Fruit fly (Drosophila melanogaster): ENCODE data around the gene CG18754.

Gene CG18754

dm6 chr3R:23669401-23670216 lies 14.2 kb upstream of the CG18754 start, which contains the start of gene CG31145 (continued):
- TF ChIP-seq sens (GFP tag) (peak; percentile 100), CG9727 (GFP tag; optimal IDR thresholded peaks at IDR 0.05) (peak; percentile 99), CG15514 (GFP tag; optimal IDR thresholded peaks at IDR 0.05) (peak; percentile 96), esg (GFP tag; conservative IDR thresholded peaks at IDR 0.05) (peak; percentile 99), HLH54F (GFP tag; optimal IDR thresholded peaks at IDR 0.05) (peak; percentile 100), Atf-2 (GFP tag; optimal IDR thresholded peaks at IDR 0.05) (peak; percentile 100), cato (GFP tag; optimal IDR thresholded peaks at IDR 0.05; ENCODE audit: borderline replicate concordance) (peak; percentile 99), trem (tag; optimal IDR thresholded peaks at IDR 0.05) (peak; percentile 97), Usf (GFP tag; optimal IDR thresholded peaks at IDR 0.05) (peak; percentile 99), ara (GFP tag; IDR thresholded peaks at IDR 0.05) (peak; percentile 98), aop (GFP tag; IDR thresholded peaks at IDR 0.05) (peak; percentile 86), CG10959 (GFP tag; IDR thresholded peaks at IDR 0.05) (peak; percentile 95), CG12155 (GFP tag; optimal IDR thresholded peaks at IDR 0.05) (peak; percentile 99), NK7.1 (GFP tag; optimal IDR thresholded peaks at IDR 0.05) (peak; percentile 99), CoRest (tag; optimal IDR thresholded peaks at IDR 0.05) (peak; percentile 100), vfl (GFP tag; optimal IDR thresholded peaks at IDR 0.05) (peak; percentile 99), cwo (GFP tag; optimal IDR thresholded peaks at IDR 0.05) (peak; percentile 99), sug (tag; optimal IDR thresholded peaks at IDR 0.05) (peak; percentile 98), CG11085 (GFP tag; IDR thresholded peaks at IDR 0.05) (peak; percentile 97), CG12236 (GFP tag; optimal IDR thresholded peaks at IDR 0.05) (peak; percentile 99), Ets65A (GFP tag) (peak; percentile 100), vvl (GFP tag; IDR thresholded peaks at IDR 0.05) (peak; percentile 99), Dref (GFP tag; IDR thresholded peaks at IDR 0.05) (no peak), CG15479 (GFP tag; optimal IDR thresholded peaks at IDR 0.05) (peak; percentile 65), hkb (optimal IDR thresholded peaks at IDR 0.05) (no peak), hkb (GFP tag; IDR thresholded peaks at IDR 0.05) (peak; percentile 99), grn (GFP tag; optimal IDR thresholded peaks at IDR 0.05) (peak; percentile 95), grau (tag; optimal IDR thresholded peaks at IDR 0.05) (peak; percentile 99), chinmo (GFP tag; IDR thresholded peaks at IDR 0.05; ENCODE audit: partially characterized antibody) (peak; percentile 89; the same call in 2 of the 4 replicates), CG6683 (GFP tag; optimal IDR thresholded peaks at IDR 0.05) (peak; percentile 99), crp (GFP tag; optimal IDR thresholded peaks at IDR 0.05) (peak; percentile 39 to 83), corto (GFP tag; optimal IDR thresholded peaks at IDR 0.05) (peak; percentile 96), pros (GFP tag; optimal IDR thresholded peaks at IDR 0.05) (peak; percentile 61), CG8765 (GFP tag; IDR thresholded peaks at IDR 0.05) (peak; percentile 93), CG9797 (GFP tag; optimal IDR thresholded peaks at IDR 0.05) (peak; percentile 73), vnd (GFP tag; IDR thresholded peaks at IDR 0.05; ENCODE audit: partially characterized antibody) (no peak), Rfx (GFP tag; IDR thresholded peaks at IDR 0.05) (peak; percentile 99), CG10274 (GFP tag; optimal IDR thresholded peaks at IDR 0.05) (peak; percentile 97), HLH3B (GFP tag; IDR thresholded peaks at IDR 0.05) (peak; percentile 99), Hey (tag; optimal IDR thresholded peaks at IDR 0.05) (peak; percentile 96), fd102C (GFP tag; optimal IDR thresholded peaks at IDR 0.05) (peak; percentile 71), mirr (GFP tag; optimal IDR thresholded peaks at IDR 0.05) (peak; percentile 97), tio (GFP tag; optimal IDR thresholded peaks at IDR 0.05) (peak; percentile 100), HmgD (GFP tag; optimal IDR thresholded peaks at IDR 0.05) (peak; percentile 99), Abd-B (GFP tag; optimal IDR thresholded peaks at IDR 0.05) (peak; percentile 100), CG14710 (tag; optimal IDR thresholded peaks at IDR 0.05) (peak; percentile 98), CG42726 (GFP tag; IDR thresholded peaks at IDR 0.05; ENCODE audit: partially characterized antibody) (peak; percentile 61; the same call in 1 of the 2 replicates), CG14667 (GFP tag; IDR thresholded peaks at IDR 0.05) (peak; percentile 98), CG14014 (GFP tag; IDR thresholded peaks at IDR 0.05) (peak; percentile 99)
